Fruit fly (Drosophila melanogaster): Measurements from ENCODE around the gene gcm.

DNA sequence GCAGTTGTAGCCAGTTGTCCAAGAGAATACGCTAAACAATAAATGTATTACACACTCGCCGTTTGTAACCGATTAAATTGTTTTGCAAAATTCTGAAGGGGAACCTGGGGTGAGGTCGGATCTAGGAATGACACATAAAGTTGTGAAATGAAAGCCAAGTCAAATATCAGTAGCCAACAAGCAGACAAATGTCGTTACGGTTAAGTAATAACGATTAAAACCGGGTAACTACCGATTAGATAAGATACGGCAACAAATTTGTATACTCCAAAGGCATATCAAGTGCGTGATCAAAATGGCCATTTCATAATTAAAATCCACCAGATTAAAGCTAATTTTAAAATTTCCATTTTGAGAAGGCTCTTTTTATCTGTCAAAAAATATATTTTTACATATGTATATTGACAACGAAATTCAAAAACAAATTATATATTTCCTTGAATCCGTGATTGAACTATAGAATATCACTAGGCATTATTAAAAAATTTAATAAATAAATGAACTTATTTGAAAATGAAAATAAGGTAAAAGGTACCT lies 34.5 kb upstream of the gcm start, which contains the start of gene GlcAT-S:
- TF ChIP-seq psq (optimal IDR thresholded peaks at IDR 0.05), result no peak
- no peak for TF ChIP-seq h (optimal IDR thresholded peaks at IDR 0.05)
- no peak for TF ChIP-seq Myc (optimal IDR thresholded peaks at IDR 0.05)
- no peak for TF ChIP-seq Sin3A (optimal IDR thresholded peaks at IDR 0.05)

All from Kc167 (cell line).